Fruit fly (Drosophila melanogaster) whole organism, wandering third instar larva: ENCODE data around the gene CG14624.

Source experiments
- CG9705 ChIP-seq: fragments of 200-800 bp; sonication (Bioruptor generic); optimal IDR thresholded peaks from 2 replicates; lab custom pipeline; 2018; ENCODE audit warnings: missing biosample characterization, mild to moderate bottlenecking, missing genetic modification characterization
- Dif ChIP-seq: fragments of 200-275, 200-300 bp; sonication (Bioruptor generic); optimal IDR thresholded peaks from 2 replicates; lab custom pipeline; 2018; ENCODE audit warnings: missing biosample characterization, missing genetic modification characterization; ENCODE audit not compliant: partially characterized antibody
- Hnf4 ChIP-seq: fragments of 200-800 bp; sonication (Bioruptor generic); optimal IDR thresholded peaks from 2 replicates; lab custom pipeline; 2016; ENCODE audit warnings: missing biosample characterization, mild to moderate bottlenecking, missing genetic modification characterization
- Hr78 ChIP-seq: fragments of >200 bp; optimal IDR thresholded peaks from 2 replicates; lab custom pipeline; 2017; ENCODE audit warnings: missing biosample characterization, missing genetic modification characterization
- Hr83 ChIP-seq: fragments of 200-300 bp; sonication (Bioruptor generic); optimal IDR thresholded peaks from 2 replicates; lab custom pipeline; 2016; ENCODE audit warnings: missing biosample characterization, mild to moderate bottlenecking, missing genetic modification characterization, moderate library complexity; ENCODE audit not compliant: poor library complexity, severe bottlenecking
- N ChIP-seq: fragments of >200 bp; optimal IDR thresholded peaks from 2 replicates; lab custom pipeline; 2018; ENCODE audit warnings: missing biosample characterization, missing external identifiers, missing genetic modification characterization
- OdsH ChIP-seq: fragments of 200-800 bp; sonication (Bioruptor generic); optimal IDR thresholded peaks from 2 replicates; lab custom pipeline; 2016; ENCODE audit warnings: missing biosample characterization, mild to moderate bottlenecking, missing genetic modification characterization
- Rel ChIP-seq, 2 experiments: fragments of 200-800 bp; sonication (Bioruptor generic) in 1 of 2; optimal IDR thresholded peaks; 2 replicates in 1 of 2; 3 replicates in 1 of 2; lab custom pipeline; 2016 to 2019; ENCODE audit warnings: mild to moderate bottlenecking in 2 of 2, missing biosample characterization in 2 of 2, missing genetic modification characterization in 2 of 2, moderate library complexity in 1 of 2
- Sp1 ChIP-seq: fragments of 200-800 bp; sonication (Bioruptor generic); optimal IDR thresholded peaks from 3 replicates; lab custom pipeline; 2019; ENCODE audit warnings: missing biosample characterization, mild to moderate bottlenecking, missing genetic modification characterization, moderate library complexity
- br ChIP-seq: fragments of 200-800 bp; sonication (Bioruptor generic); optimal IDR thresholded peaks from 2 replicates; lab custom pipeline; 2016; ENCODE audit warnings: missing biosample characterization, missing genetic modification characterization
- foxo ChIP-seq, 2 experiments: fragments of 200-800 bp; sonication (Bioruptor generic); optimal IDR thresholded peaks; 2 replicates in 1 of 2; 3 replicates in 1 of 2; lab custom pipeline; 2016 to 2017; ENCODE audit warnings: missing biosample characterization in 2 of 2, missing genetic modification characterization in 2 of 2
- sage ChIP-seq: fragments of 200-800 bp; sonication (Bioruptor generic); optimal IDR thresholded peaks from 2 replicates; lab custom pipeline; 2016; ENCODE audit warnings: missing biosample characterization, mild to moderate bottlenecking, missing genetic modification characterization

DNA sequence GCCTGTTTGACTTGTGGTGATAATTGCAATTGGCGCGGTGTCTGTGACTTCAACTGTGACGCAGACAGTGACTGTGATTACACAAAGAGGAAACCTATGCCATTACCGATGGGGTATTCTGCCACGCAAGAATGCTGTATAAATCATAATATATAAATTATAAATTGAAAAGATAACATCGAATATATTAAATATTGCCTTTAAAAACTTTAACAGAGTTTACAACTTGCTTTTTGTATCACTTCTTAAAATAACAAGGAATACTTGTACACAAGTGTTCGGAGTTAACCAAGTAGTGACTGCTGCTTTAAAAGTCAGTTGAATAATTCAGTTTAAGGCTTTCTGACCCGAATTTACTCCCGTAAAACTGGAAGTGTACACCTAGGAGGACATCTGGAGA, 26.7 kb upstream of the CG14624 start, which contains the start of gene CG11379:
- TF ChIP-seq OdsH (GFP tag; lab: Kevin White, UChicago) (no peak), Sp1 (GFP tag; lab: Kevin White, UChicago) (no peak), sage (no peak), Rel (GFP tag; optimal IDR thresholded peaks at IDR 0.05; lab: Kevin White, UChicago) (no peak), Rel (tag; optimal IDR thresholded peaks at IDR 0.05; lab: Kevin White, UChicago) (no peak), N (GFP tag; lab: Kevin White, UChicago) (no peak), Dif (GFP tag; lab: Kevin White, UChicago) (no peak), br (GFP tag; lab: Kevin White, UChicago) (no peak), foxo (GFP tag; optimal IDR thresholded peaks at IDR 0.05; lab: Kevin White, UChicago) (no peak), CG9705 (GFP tag; lab: Kevin White, UChicago) (no peak), Hnf4 (no peak), Hr83 (GFP tag; lab: Kevin White, UChicago) (no peak), Hr78 (no peak)
